Fruit fly (Drosophila melanogaster) Kc167 (cell line): ENCODE measurements around the gene CG46307.

Experiments
- Myc ChIP-seq: fragments of >200 bp; optimal IDR thresholded peaks from 2 replicates; lab custom pipeline; 2017; ENCODE audit warnings: missing external identifiers
- Sin3A ChIP-seq: fragments of >200 bp; optimal IDR thresholded peaks from 2 replicates; lab custom pipeline; 2018; ENCODE audit warnings: missing external identifiers
- insv ChIP-seq: fragments of >200 bp; optimal IDR thresholded peaks from 3 replicates; lab custom pipeline; 2018; ENCODE audit warnings: missing external identifiers
- psq ChIP-seq: fragments of >200 bp; optimal IDR thresholded peaks from 2 replicates; lab custom pipeline; 2017; ENCODE audit warnings: missing external identifiers

dm6 chr2L:21105127-21105526, 759 bp downstream of the CG46307 start:
- TF ChIP-seq psq (lab: Kevin White, UChicago) (no peak), insv (no peak), Myc (lab: Kevin White, UChicago) (no peak), Sin3A (lab: Kevin White, UChicago) (no peak)
